Fruit fly (Drosophila melanogaster): ENCODE results near the gene dob.
A peak's percentile ranks its signal among the peaks of the same experiment; 100 is the strongest.

Gene dob

dm6 chrX:15043700-15044225 lies 23.0 kb upstream of the dob start, which contains the start of gene CG5541 (continued):
- TF ChIP-seq CG11762 (GFP tag; optimal IDR thresholded peaks at IDR 0.05; ENCODE audit: insufficient read depth) (no peak), CG3919 (GFP tag; optimal IDR thresholded peaks at IDR 0.05) (peak; percentile 20), CG16779 (tag; optimal IDR thresholded peaks at IDR 0.05) (no peak), spab (GFP tag; optimal IDR thresholded peaks at IDR 0.05) (peak; percentile 27), Eip75B (GFP tag; optimal IDR thresholded peaks at IDR 0.05) (peak; percentile 31), OdsH (GFP tag; optimal IDR thresholded peaks at IDR 0.05) (no peak), CG8319 (GFP tag; optimal IDR thresholded peaks at IDR 0.05) (no peak), Hr38 (GFP tag; optimal IDR thresholded peaks at IDR 0.05) (no peak), Hr39 (GFP tag; optimal IDR thresholded peaks at IDR 0.05) (no peak), Sox15 (GFP tag; optimal IDR thresholded peaks at IDR 0.05) (no peak), Eip78C (GFP tag) (peak; percentile 84), svp (GFP tag) (peak; percentile 85), ss (GFP tag; optimal IDR thresholded peaks at IDR 0.05) (peak; percentile 45 to 53), CG3032 (tag; optimal IDR thresholded peaks at IDR 0.05) (no peak), vri (GFP tag; optimal IDR thresholded peaks at IDR 0.05) (peak; percentile 11), salr (GFP tag; optimal IDR thresholded peaks at IDR 0.05) (no peak)

- TF ChIP-seq vri (GFP tag; optimal IDR thresholded peaks at IDR 0.05) (peak; percentile 60), Eip93F (GFP tag; optimal IDR thresholded peaks at IDR 0.05) (peak; percentile 6), Eip78C (GFP tag) (peak; percentile 13), fkh (GFP tag; optimal IDR thresholded peaks at IDR 0.05) (peak; percentile 11), CG6854 (GFP tag; optimal IDR thresholded peaks at IDR 0.05) (peak; percentile 12), CG31627 (GFP tag; optimal IDR thresholded peaks at IDR 0.05) (no peak), Hr39 (GFP tag; optimal IDR thresholded peaks at IDR 0.05) (no peak)
These were observed 21.2 kb upstream of the dob start for dm6 chrX:15045608-15046007.

- TF ChIP-seq salr (GFP tag; optimal IDR thresholded peaks at IDR 0.05) (no peak), Sox14 (GFP tag; optimal IDR thresholded peaks at IDR 0.05) (peak; percentile 25), CG6163 (GFP tag; IDR thresholded peaks at IDR 0.05) (peak; percentile 74; the same call in 2 of the 3 replicates), svp (GFP tag) (peak; percentile 66)
These were observed 18.1 kb upstream of the dob start for dm6 chrX:15048713-15049112.

dm6 chrX:15062619-15063018 lies 4.2 kb upstream of the dob start:
- TF ChIP-seq Blimp-1 (GFP tag; optimal IDR thresholded peaks at IDR 0.05) (no peak), Met (GFP tag; optimal IDR thresholded peaks at IDR 0.05) (no peak), lz (GFP tag; optimal IDR thresholded peaks at IDR 0.05) (no peak), OdsH (GFP tag; optimal IDR thresholded peaks at IDR 0.05) (no peak), CG6163 (GFP tag; IDR thresholded peaks at IDR 0.05) (0 out of 3 replicates have a peak, but pooled peaks have one; percentile 17), ss (GFP tag; optimal IDR thresholded peaks at IDR 0.05) (no peak), CG8632 (GFP tag; optimal IDR thresholded peaks at IDR 0.05) (no peak)

dm6 chrX:15063404-15064062 lies 3.3 kb upstream of the dob start, which contains the start of the genes hiw and ND-B18:
Gene hiw, minus strand, starts transcription at chrX:15063429.
Gene ND-B18, plus strand, starts transcription at chrX:15063733.
- TF ChIP-seq dsx (GFP tag; optimal IDR thresholded peaks at IDR 0.05; ENCODE audit: poor library complexity, severe bottlenecking) (peak; percentile 77), CG3032 (tag; optimal IDR thresholded peaks at IDR 0.05) (no peak), Sox102F (GFP tag; optimal IDR thresholded peaks at IDR 0.05) (no peak), lz (GFP tag; optimal IDR thresholded peaks at IDR 0.05) (peak; percentile 24), CG11294 (GFP tag; IDR thresholded peaks at IDR 0.05) (no peak), eg (GFP tag; IDR thresholded peaks at IDR 0.05) (no peak), net (GFP tag; optimal IDR thresholded peaks at IDR 0.05) (no peak), esn (GFP tag; optimal IDR thresholded peaks at IDR 0.05) (peak; percentile 13), CG3919 (GFP tag; optimal IDR thresholded peaks at IDR 0.05) (peak; percentile 6), CG6163 (GFP tag; IDR thresholded peaks at IDR 0.05) (peak; percentile 9; the same call in 1 of the 3 replicates), Eip78C (GFP tag) (peak; percentile 73), OdsH (GFP tag; optimal IDR thresholded peaks at IDR 0.05) (peak; percentile 6), achi (GFP tag; optimal IDR thresholded peaks at IDR 0.05) (peak; percentile 100), svp (GFP tag) (peak; percentile 84), Sox14 (GFP tag; optimal IDR thresholded peaks at IDR 0.05) (peak; percentile 45), topi (GFP tag; optimal IDR thresholded peaks at IDR 0.05) (no peak), CG8319 (GFP tag; optimal IDR thresholded peaks at IDR 0.05) (no peak)

Measured in whole organism, prepupa.